Fruit fly (Drosophila melanogaster) S2 (cell line): ENCODE data around the gene CaBP1.

Experiments
- CG8478 ChIP-seq: fragments of >200 bp; optimal IDR thresholded peaks from 2 replicates; lab custom pipeline; 2018
- CTCF ChIP-seq, 2 experiments: fragments of >200 bp; optimal IDR thresholded peaks; 2 replicates each; lab custom pipeline; 2018

Gene CaBP1

dm6 chr2L:16340268-16340667 lies 16.3 kb downstream of the CaBP1 start, which contains the start of gene CG42266:
TSS of gene CG42266 (minus strand) at chr2L:16340368.
- TF ChIP-seq CTCF (optimal IDR thresholded peaks at IDR 0.05; lab: Kevin White, UChicago) (no peak), CG8478 (lab: Kevin White, UChicago) (no peak)

- no peak for TF ChIP-seq CG8478 (lab: Kevin White, UChicago)
- no peak for TF ChIP-seq CTCF (optimal IDR thresholded peaks at IDR 0.05; lab: Kevin White, UChicago)
Observed at dm6 chr2L:16337785-16338184, 18.8 kb downstream of the CaBP1 start, which contains the start of gene CG31817. TSS of gene CG31817 (minus strand) at chr2L:16337885.

dm6 chr2L:16329625-16330024 lies 26.9 kb downstream of the CaBP1 start, which contains the start of gene CG4440:
TSS of gene CG4440 (plus strand) at chr2L:16329925.
- TF ChIP-seq CTCF (optimal IDR thresholded peaks at IDR 0.05; lab: Kevin White, UChicago) (no peak), CG8478 (lab: Kevin White, UChicago) (no peak)

DNA sequence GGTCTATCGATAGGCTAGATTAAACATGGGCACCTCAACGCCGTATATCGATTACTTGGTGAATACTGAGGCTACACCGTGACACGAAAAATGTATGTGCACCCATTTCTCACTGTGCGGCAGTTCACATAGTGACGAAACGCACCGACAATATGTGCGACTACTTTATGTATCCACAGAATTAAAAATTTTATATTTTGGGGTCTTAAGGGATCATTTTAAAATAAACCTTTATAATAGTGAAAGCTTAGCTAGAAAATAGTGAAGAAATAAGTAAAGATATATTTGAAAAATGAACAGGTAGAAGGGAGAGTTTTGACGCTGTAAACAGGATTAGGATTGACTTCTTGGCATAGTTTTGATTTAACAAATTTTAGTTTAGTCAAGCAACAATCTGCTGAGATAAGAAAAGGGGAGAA lies 27.4 kb downstream of the CaBP1 start, which contains the start of gene mRpL4:
Gene mRpL4 (minus strand): TSS at position 31 of the 419 bp plus-strand sequence.
- no peak for TF ChIP-seq CG8478 (lab: Kevin White, UChicago)
- peak in 1 of 2 experiments; percentile 19 for TF ChIP-seq CTCF (optimal IDR thresholded peaks at IDR 0.05; lab: Kevin White, UChicago)

DNA sequence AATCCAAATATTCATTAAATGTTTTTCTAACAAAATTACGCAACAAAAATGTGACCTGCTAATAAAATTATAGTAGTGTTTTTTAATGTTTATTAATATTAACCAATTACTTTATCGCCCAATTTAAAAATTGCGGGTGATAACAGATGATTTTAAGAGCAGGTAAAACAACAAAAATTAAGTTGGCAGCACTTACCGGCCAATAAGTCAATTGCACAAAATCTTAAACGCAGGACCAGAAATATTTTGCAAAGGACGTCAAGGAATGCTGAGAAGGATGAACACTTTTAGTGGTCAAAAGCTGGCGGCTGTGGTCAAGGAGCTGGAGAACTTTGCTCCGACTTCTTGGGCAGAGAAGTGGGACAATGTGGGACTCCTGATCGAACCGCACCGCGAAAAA lies 29.6 kb downstream of the CaBP1 start, which contains the start of gene CG4278:
Gene CG4278 (plus strand): TSS at position 178 of the 400 bp plus-strand sequence.
- TF ChIP-seq CTCF (optimal IDR thresholded peaks at IDR 0.05; lab: Kevin White, UChicago) (no peak), CG8478 (lab: Kevin White, UChicago) (no peak)

DNA sequence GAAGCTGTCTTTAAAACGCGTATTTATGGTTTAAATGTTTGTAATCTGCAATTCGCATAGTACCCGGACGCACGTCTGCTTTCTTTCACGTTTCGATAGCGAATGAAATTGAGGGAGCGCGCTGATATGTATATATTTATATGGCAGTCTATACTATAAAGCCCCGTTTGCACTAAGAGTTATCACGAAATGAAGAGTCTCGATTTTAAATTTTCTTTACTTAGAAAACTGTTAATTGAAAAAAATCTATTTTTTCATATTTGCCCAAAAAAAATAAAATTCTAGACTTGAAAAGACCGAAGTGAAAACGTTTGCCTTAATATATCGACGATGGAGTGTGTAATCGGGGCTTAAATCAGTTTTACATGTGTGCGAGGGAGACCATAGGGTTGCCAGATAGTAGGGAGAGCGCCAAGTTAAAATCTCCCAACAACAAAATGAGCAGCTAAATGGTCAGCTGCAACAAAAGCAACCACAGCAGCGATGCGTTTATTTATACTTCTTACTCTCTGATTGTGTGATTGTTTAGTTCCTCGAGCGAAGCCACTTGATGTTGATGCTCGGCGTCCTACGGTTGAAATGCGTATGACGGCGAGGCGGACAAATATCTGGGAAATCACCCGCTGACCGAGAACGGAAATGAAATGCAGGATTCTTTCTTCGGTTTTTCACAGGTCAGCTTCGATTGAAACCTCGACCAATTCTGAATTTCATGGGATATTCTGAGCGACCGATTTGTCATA lies 30.8 kb downstream of the CaBP1 start, which contains the start of gene cact:
Gene cact (minus strand): TSS at position 693 of the 743 bp plus-strand sequence.
- TF ChIP-seq CG8478 (lab: Kevin White, UChicago) (no peak), CTCF (optimal IDR thresholded peaks at IDR 0.05; lab: Kevin White, UChicago) (no peak)

- TF ChIP-seq CG8478 (lab: Kevin White, UChicago) (no peak), CTCF (optimal IDR thresholded peaks at IDR 0.05; lab: Kevin White, UChicago) (no peak)
Observed at dm6 chr2L:16324833-16325232, 31.7 kb downstream of the CaBP1 start.

DNA sequence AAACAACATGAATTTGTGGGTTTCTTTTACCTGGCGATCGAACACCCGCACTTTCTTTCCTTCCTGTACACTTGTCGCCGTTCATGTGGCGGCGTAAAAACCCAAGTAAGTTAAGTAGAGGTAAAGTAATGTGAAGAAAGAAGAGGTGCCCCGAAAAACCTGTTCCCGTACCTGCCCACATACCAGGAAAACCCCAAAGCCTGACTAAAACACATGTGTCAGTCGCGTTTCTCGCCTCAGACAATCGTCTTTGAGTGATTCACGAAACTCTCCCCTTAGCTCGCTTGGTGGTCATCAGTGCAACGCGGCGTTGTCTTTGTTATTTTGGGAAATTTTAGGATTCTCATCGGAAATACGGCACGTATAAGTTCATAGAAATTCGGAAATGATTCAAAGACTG lies 33.0 kb downstream of the CaBP1 start:
- TF ChIP-seq CTCF (optimal IDR thresholded peaks at IDR 0.05; lab: Kevin White, UChicago) (no peak), CG8478 (lab: Kevin White, UChicago) (no peak)

DNA sequence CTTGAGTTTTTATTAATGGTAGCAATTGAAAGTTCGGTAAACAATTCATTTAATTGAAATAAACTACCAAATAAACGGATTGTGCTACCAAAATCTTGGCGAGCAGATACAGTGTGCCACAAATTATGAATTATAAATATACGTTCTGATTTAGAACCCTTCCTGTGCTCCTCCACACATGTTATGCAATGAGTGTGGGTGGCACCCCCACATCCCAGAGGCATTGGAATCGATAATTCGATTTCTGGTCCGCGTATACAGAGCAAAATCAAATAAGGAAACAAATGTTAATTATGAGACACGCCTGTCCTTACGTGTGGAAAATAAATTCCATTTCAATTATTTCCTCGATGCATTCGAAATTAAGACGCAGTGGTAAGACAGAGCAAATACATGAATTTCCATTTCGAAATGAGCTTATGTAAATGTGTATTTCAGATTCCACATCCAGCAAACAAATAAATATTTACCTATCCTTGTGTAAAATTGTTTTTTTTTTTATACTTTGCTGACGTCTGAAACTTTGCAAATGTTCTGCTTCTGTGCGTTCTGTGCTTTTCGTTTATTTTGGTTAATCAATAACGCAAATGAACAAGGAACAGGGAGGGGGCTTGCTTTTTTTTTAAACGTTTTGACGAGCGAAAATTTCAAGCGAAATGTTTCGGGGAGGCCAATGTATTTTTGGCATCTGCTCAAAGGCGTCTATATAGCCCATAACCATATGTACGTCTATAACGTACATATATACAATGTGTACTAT lies 34.5 kb downstream of the CaBP1 start:
- TF ChIP-seq CG8478 (lab: Kevin White, UChicago), result no peak
- TF ChIP-seq CTCF (optimal IDR thresholded peaks at IDR 0.05; lab: Kevin White, UChicago), result no peak

- no peak for TF ChIP-seq CG8478 (lab: Kevin White, UChicago)
- TF ChIP-seq CTCF (optimal IDR thresholded peaks at IDR 0.05; lab: Kevin White, UChicago), result no peak
Observed at dm6 chr2L:16321209-16321608, 35.3 kb downstream of the CaBP1 start.

- no peak for TF ChIP-seq CG8478 (lab: Kevin White, UChicago)
- TF ChIP-seq CTCF (optimal IDR thresholded peaks at IDR 0.05; lab: Kevin White, UChicago), result no peak
Observed at dm6 chr2L:16320428-16320827, 36.1 kb downstream of the CaBP1 start.

dm6 chr2L:16319743-16320142 lies 36.8 kb downstream of the CaBP1 start:
- TF ChIP-seq CTCF (optimal IDR thresholded peaks at IDR 0.05; lab: Kevin White, UChicago), result no peak
- TF ChIP-seq CG8478 (lab: Kevin White, UChicago), result no peak

- TF ChIP-seq CG8478 (lab: Kevin White, UChicago) (no peak), CTCF (optimal IDR thresholded peaks at IDR 0.05; lab: Kevin White, UChicago) (no peak)
Observed at dm6 chr2L:16317777-16318610, 38.5 kb downstream of the CaBP1 start.

DNA sequence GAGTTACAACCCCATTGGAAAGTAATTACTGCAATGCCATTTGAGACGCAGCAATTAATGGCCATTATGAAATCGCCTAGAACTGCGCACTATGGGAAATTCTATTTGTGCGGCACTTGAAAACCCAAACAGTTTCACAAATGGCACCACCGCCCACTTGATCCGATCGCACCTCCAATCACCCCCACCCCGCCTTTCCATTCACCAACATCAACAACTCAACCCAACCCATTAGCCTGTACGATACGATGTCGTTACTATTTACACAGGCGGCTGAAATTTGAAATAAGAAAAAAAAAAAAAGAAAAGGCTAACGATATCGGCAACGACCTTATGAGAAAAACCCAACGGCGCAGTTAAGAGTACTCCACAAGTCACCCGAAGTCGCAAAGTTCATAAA lies 39.4 kb downstream of the CaBP1 start:
- TF ChIP-seq CTCF (optimal IDR thresholded peaks at IDR 0.05; lab: Kevin White, UChicago) (no peak), CG8478 (lab: Kevin White, UChicago) (no peak)
